Worm (Caenorhabditis elegans): ENCODE results near the gene ZC178.2.
"Not testable (repeated sequence)": the region's sequence is repeated elsewhere in the genome, so short reads cannot be mapped to it uniquely, and the experiment has no call there.

ce11 chrV:8696218-8696617, 15.6 kb downstream of the ZC178.2 start, which contains the start of gene ZC190.10:
- TF ChIP-seq nfya-1 (tag; optimal IDR thresholded peaks at IDR 0.05); ceh-6 (GFP tag; optimal IDR thresholded peaks at IDR 0.05); lin-11 (tag; optimal IDR thresholded peaks at IDR 0.05); F13H6.1 (tag; optimal IDR thresholded peaks at IDR 0.05); lim-6 (tag; optimal IDR thresholded peaks at IDR 0.05); gmeb-2 (tag; optimal IDR thresholded peaks at IDR 0.05); ceh-45 (GFP tag; IDR thresholded peaks at IDR 0.05): not testable (repeated sequence)

Data from whole organism, late embryonic.